Worm (Caenorhabditis elegans) whole organism, dauer: ENCODE results near the gene Y47D3A.14.
"Not testable (repeated sequence)": the region's sequence is repeated elsewhere in the genome, so short reads cannot be mapped to it uniquely, and the experiment has no call there.

ENCODE experiments used
- unc-62 ChIP-seq: sonication (generic microtip); optimal IDR thresholded peaks from 2 replicates; lab custom pipeline; 2017; ENCODE audit warnings: missing biosample characterization, missing genetic modification reagents, missing genetic modification characterization

Y47D3A.14 gene

ce11 chrIII:11241583-11242187 is 5.0 kb upstream of the Y47D3A.14 start:
- TF ChIP-seq unc-62 (GFP tag; lab: Kevin White, UChicago) = no peak

- no peak for TF ChIP-seq unc-62 (GFP tag; lab: Kevin White, UChicago)
These were observed 4.1 kb upstream of the Y47D3A.14 start for ce11 chrIII:11240776-11241175.

ce11 chrIII:11238790-11239189 is 2.1 kb upstream of the Y47D3A.14 start:
- TF ChIP-seq unc-62 (GFP tag; lab: Kevin White, UChicago) = no peak

- no peak for TF ChIP-seq unc-62 (GFP tag; lab: Kevin White, UChicago)
These were observed 1.6 kb upstream of the Y47D3A.14 start for ce11 chrIII:11238309-11238708.

ce11 chrIII:11237741-11238140 is 1.1 kb upstream of the Y47D3A.14 start:
- TF ChIP-seq unc-62 (GFP tag; lab: Kevin White, UChicago) = no peak

- TF ChIP-seq unc-62 (GFP tag; lab: Kevin White, UChicago) = no peak
These were observed 1.9 kb downstream of the Y47D3A.14 start, which contains the start of gene Y47D3A.34 for ce11 chrIII:11234742-11235141. TSS of gene Y47D3A.34 (minus strand) at chrIII:11234861.

- no peak for TF ChIP-seq unc-62 (GFP tag; lab: Kevin White, UChicago)
These were observed 4.7 kb downstream of the Y47D3A.14 start, which contains the start of gene elo-8 for ce11 chrIII:11231969-11232368. TSS of gene elo-8 (minus strand) at chrIII:11232069.

- TF ChIP-seq unc-62 (GFP tag; lab: Kevin White, UChicago) = no peak
These were observed 5.3 kb downstream of the Y47D3A.14 start for ce11 chrIII:11231408-11231807.

- TF ChIP-seq unc-62 (GFP tag; lab: Kevin White, UChicago) = no peak
These were observed 6.1 kb downstream of the Y47D3A.14 start for ce11 chrIII:11230581-11230980.

ce11 chrIII:11227025-11227424 is 9.6 kb downstream of the Y47D3A.14 start, which contains the start of gene tbx-37:
TSS of gene tbx-37 (minus strand) at chrIII:11227125.
- TF ChIP-seq unc-62 (GFP tag; lab: Kevin White, UChicago) = no peak

- TF ChIP-seq unc-62 (GFP tag; lab: Kevin White, UChicago) = not testable (repeated sequence)
These were observed 12.7 kb downstream of the Y47D3A.14 start, which contains the start of gene Y47D3A.13 for ce11 chrIII:11224006-11224405. TSS of gene Y47D3A.13 (minus strand) at chrIII:11224106.

- no peak for TF ChIP-seq unc-62 (GFP tag; lab: Kevin White, UChicago)
These were observed 15.0 kb downstream of the Y47D3A.14 start for ce11 chrIII:11221583-11222191.

ce11 chrIII:11218150-11218841 is 18.4 kb downstream of the Y47D3A.14 start, which contains the start of the genes tbx-34 and wht-8:
TSS of gene tbx-34 (minus strand) at chrIII:11218250.
TSS of gene wht-8 (plus strand) at chrIII:11218791.
- no peak for TF ChIP-seq unc-62 (GFP tag; lab: Kevin White, UChicago)

ce11 chrIII:11208371-11208770 is 28.3 kb downstream of the Y47D3A.14 start:
- TF ChIP-seq unc-62 (GFP tag; lab: Kevin White, UChicago) = no peak

ce11 chrIII:11207825-11208224 is 28.8 kb downstream of the Y47D3A.14 start:
- no peak for TF ChIP-seq unc-62 (GFP tag; lab: Kevin White, UChicago)

ce11 chrIII:11206875-11207274 is 29.8 kb downstream of the Y47D3A.14 start:
- TF ChIP-seq unc-62 (GFP tag; lab: Kevin White, UChicago) = no peak
